Fruit fly (Drosophila melanogaster) whole organism, pupa: ENCODE measurements around the gene CG14431.

Experiments
- CG14655 ChIP-seq: fragments of 200-800 bp; sonication (Bioruptor generic); optimal IDR thresholded peaks from 3 replicates; lab custom pipeline; 2017; ENCODE audit warnings: mild to moderate bottlenecking, missing biosample characterization, missing genetic modification reagents, missing genetic modification characterization
- CG15710 ChIP-seq: fragments of 200-800 bp; sonication (Bioruptor generic); optimal IDR thresholded peaks from 2 replicates; lab custom pipeline; 2018; ENCODE audit warnings: missing biosample characterization, mild to moderate bottlenecking, missing genetic modification characterization, moderate library complexity
- CG17806 ChIP-seq: fragments of 200-800 bp; sonication (Bioruptor generic); optimal IDR thresholded peaks from 2 replicates; lab custom pipeline; 2018; ENCODE audit warnings: missing biosample characterization, mild to moderate bottlenecking, missing genetic modification characterization, moderate library complexity
- CG32121 ChIP-seq: fragments of 200-800 bp; sonication (Bioruptor generic); IDR thresholded peaks from 2 replicates; pipeline ENCODE4 v1.3.6; 2022; ENCODE audit warnings: missing biosample characterization, missing genetic modification characterization
- CG8159 ChIP-seq: fragments of 200-800 bp; sonication (Bioruptor generic); optimal IDR thresholded peaks from 3 replicates; lab custom pipeline; 2018; ENCODE audit warnings: missing biosample characterization, mild to moderate bottlenecking, missing genetic modification characterization, moderate library complexity
- CG9948 ChIP-seq: fragments of 200-800 bp; sonication (Bioruptor generic); optimal IDR thresholded peaks from 2 replicates; lab custom pipeline; 2018; ENCODE audit warnings: missing biosample characterization, mild to moderate bottlenecking, missing genetic modification characterization, moderate library complexity
- D1 ChIP-seq: fragments of 200-800 bp; sonication (Bioruptor generic); optimal IDR thresholded peaks from 2 replicates; lab custom pipeline; 2018; ENCODE audit warnings: missing biosample characterization, mild to moderate bottlenecking, missing genetic modification characterization, moderate library complexity
- EcR ChIP-seq: fragments of 200-800 bp; sonication (Bioruptor generic); optimal IDR thresholded peaks from 3 replicates; lab custom pipeline; 2019; ENCODE audit warnings: missing biosample characterization, missing genetic modification characterization, mild to moderate bottlenecking, moderate library complexity, missing genetic modification reagents
- Pif1B ChIP-seq: fragments of 200-800 bp; sonication (Bioruptor generic); optimal IDR thresholded peaks from 3 replicates; lab custom pipeline; 2016; ENCODE audit warnings: missing biosample characterization, missing genetic modification characterization
- gl ChIP-seq: fragments of 200-800 bp; sonication (Bioruptor generic); optimal IDR thresholded peaks from 2 replicates; lab custom pipeline; 2018; ENCODE audit warnings: missing biosample characterization, mild to moderate bottlenecking, missing genetic modification characterization
- rn ChIP-seq: fragments of 200-800 bp; sonication (Bioruptor generic); IDR thresholded peaks from 2 replicates; pipeline ENCODE4 v1.3.6; 2022; ENCODE audit warnings: missing biosample characterization, missing genetic modification characterization

DNA sequence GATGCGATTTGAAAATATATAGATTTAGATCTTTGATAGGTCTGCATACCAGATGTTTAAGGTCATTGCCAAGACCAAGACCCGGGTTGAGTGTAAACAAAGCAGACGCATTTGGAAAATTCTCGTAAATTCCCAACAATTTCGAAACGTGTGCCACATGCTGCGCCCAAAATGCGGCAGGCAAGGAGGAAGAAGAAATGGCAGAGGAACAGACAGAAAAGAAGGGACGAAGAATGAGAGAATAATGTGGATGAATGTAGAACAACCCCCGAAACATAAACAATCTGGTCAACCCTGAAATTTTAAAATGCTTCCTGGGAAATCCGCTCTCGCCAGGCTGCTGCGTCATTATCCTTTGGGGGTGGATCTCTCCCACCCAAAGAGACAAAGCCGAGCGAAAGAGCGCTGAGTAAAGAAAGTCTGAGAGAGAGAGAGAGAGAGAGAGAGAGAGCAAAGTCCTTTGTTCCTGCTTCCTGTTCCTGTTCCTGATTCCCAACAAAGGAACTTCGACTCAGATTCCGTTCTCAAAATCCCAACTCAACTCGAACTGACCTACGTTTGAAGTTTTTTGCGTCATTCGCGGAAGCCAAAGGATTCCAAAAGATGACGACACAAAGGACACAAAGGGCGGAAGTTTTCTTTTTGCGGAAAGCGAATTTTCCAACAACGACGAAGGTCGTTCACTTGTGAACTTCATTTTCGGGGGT is 80.7 kb downstream of the CG14431 start:
- TF ChIP-seq gl (no peak), CG32121 (GFP tag; lab: Robert Waterston, UW) (no peak), CG9948 (tag; lab: Kevin White, UChicago) (no peak), D1 (no peak), Pif1B (no peak), CG8159 (no peak), EcR (GFP tag; lab: Kevin White, UChicago) (no peak), rn (no peak), CG17806 (tag; lab: Kevin White, UChicago) (no peak), CG15710 (tag; lab: Kevin White, UChicago) (no peak), CG14655 (GFP tag; lab: Kevin White, UChicago) (no peak)
